Worm (Caenorhabditis elegans) whole organism, midembryonic: Measurements from ENCODE around the gene clec-70.

Experiments used
- T22C8.4 ChIP-seq: fragments of 200-800 bp; sonication (Bioruptor generic); IDR thresholded peaks from 2 replicates; pipeline ENCODE4 v1.3.6; 2022; ENCODE audit warnings: missing genetic modification characterization, missing compliant biosample characterization
- cog-1 ChIP-seq: sonication (generic microtip); optimal IDR thresholded peaks from 2 replicates; lab custom pipeline; 2016; ENCODE audit warnings: missing genetic modification characterization, missing compliant biosample characterization
- flt-1 ChIP-seq: fragments of 200-800 bp; sonication (Bioruptor generic); IDR thresholded peaks from 2 replicates; pipeline ENCODE4 v1.3.6; 2022; ENCODE audit warnings: missing genetic modification characterization, missing compliant biosample characterization
- klf-2 ChIP-seq: fragments of 200-800 bp; sonication (Bioruptor generic); conservative IDR thresholded peaks from 2 replicates; pipeline ENCODE4 v1.3.6; 2022; ENCODE audit warnings: missing genetic modification reagents, missing genetic modification characterization, missing compliant biosample characterization
- med-1 ChIP-seq: sonication (generic microtip); optimal IDR thresholded peaks from 2 replicates; lab custom pipeline; 2017; ENCODE audit warnings: missing genetic modification characterization, mild to moderate bottlenecking, missing compliant biosample characterization, antibody characterized with exemption, missing genetic modification reagents; ENCODE audit not compliant: insufficient read depth
- ref-1 ChIP-seq: fragments of 200-800 bp; sonication (Bioruptor generic); conservative IDR thresholded peaks from 2 replicates; pipeline ENCODE4 v1.3.6; 2022; ENCODE audit warnings: missing genetic modification reagents, missing genetic modification characterization, missing compliant biosample characterization
- tab-1 ChIP-seq: fragments of 200-800 bp; sonication (Bioruptor generic); IDR thresholded peaks from 2 replicates; pipeline ENCODE4 v1.3.6; 2022; ENCODE audit warnings: missing genetic modification characterization, missing compliant biosample characterization
- ztf-23 ChIP-seq: fragments of 200-800 bp; sonication (Bioruptor generic); IDR thresholded peaks from 2 replicates; pipeline ENCODE4 v1.3.6; 2022; ENCODE audit warnings: missing genetic modification reagents, missing genetic modification characterization, missing compliant biosample characterization
- ztf-29 ChIP-seq: fragments of 200-800 bp; sonication (Bioruptor generic); IDR thresholded peaks from 2 replicates; pipeline ENCODE4 v1.3.6; 2022; ENCODE audit warnings: missing genetic modification reagents, missing genetic modification characterization, missing compliant biosample characterization

The clec-70 gene

ce11 chrIV:3921898-3922297, 10.6 kb upstream of the clec-70 start, which contains the start of gene clec-67:
clec-67 (plus strand) TSS chrIV:3922165.
- TF ChIP-seq ztf-23 (GFP tag; lab: Robert Waterston, UW), result no peak
- TF ChIP-seq tab-1 (GFP tag; lab: Robert Waterston, UW), result no peak
- TF ChIP-seq klf-2 (GFP tag; lab: Robert Waterston, UW), result no peak
- no peak for TF ChIP-seq ztf-29 (GFP tag; lab: Robert Waterston, UW)
- TF ChIP-seq T22C8.4, result no peak
- no peak for TF ChIP-seq cog-1
- no peak for TF ChIP-seq med-1
- TF ChIP-seq ref-1 (GFP tag; lab: Robert Waterston, UW), result no peak
- no peak for TF ChIP-seq flt-1 (GFP tag; lab: Robert Waterston, UW)

- TF ChIP-seq flt-1 (GFP tag; lab: Robert Waterston, UW), result no peak
Observed at ce11 chrIV:3926117-3926516, 6.4 kb upstream of the clec-70 start, which contains the start of gene clec-68. clec-68 (plus strand) TSS chrIV:3926417.

- TF ChIP-seq med-1 (no peak), klf-2 (GFP tag; lab: Robert Waterston, UW) (no peak), cog-1 (no peak), ztf-29 (GFP tag; lab: Robert Waterston, UW) (no peak), T22C8.4 (no peak), ztf-23 (GFP tag; lab: Robert Waterston, UW) (no peak)
Observed at ce11 chrIV:3937097-3937496, 4.6 kb downstream of the clec-70 start, which contains the start of gene clec-71. clec-71 (plus strand) TSS chrIV:3937458.

- TF ChIP-seq ref-1 (GFP tag; lab: Robert Waterston, UW), result no peak
- no peak for TF ChIP-seq cog-1
- no peak for TF ChIP-seq tab-1 (GFP tag; lab: Robert Waterston, UW)
- no peak for TF ChIP-seq ztf-29 (GFP tag; lab: Robert Waterston, UW)
- no peak for TF ChIP-seq med-1
- no peak for TF ChIP-seq T22C8.4
- no peak for TF ChIP-seq flt-1 (GFP tag; lab: Robert Waterston, UW)
- no peak for TF ChIP-seq ztf-23 (GFP tag; lab: Robert Waterston, UW)
- TF ChIP-seq klf-2 (GFP tag; lab: Robert Waterston, UW), result no peak
Observed at ce11 chrIV:3941658-3942328, 9.3 kb downstream of the clec-70 start, which contains the start of gene clec-174. clec-174 (minus strand) TSS chrIV:3941708.

DNA sequence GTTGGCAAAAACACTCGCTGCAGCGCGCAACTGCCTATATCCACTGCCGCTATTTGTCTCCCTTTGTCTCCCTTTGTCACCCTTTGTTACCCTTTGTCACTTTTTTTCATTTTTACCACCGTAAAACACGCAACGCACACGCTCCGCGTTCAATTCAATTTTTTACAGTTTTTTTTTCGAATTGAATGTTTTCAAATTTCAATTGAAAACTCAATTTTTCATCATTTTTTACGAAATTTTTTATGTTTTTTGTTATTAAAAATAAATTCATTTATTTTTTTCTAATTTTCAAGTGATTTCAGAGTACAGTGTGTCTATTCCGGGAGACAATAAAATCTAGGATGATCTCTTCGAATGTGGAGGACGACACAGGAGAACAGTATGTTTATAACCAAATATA, 10.5 kb downstream of the clec-70 start, which contains the start of gene Y46C8AL.11:
TSS of gene Y46C8AL.11 (plus strand) at position 301 of the 400 bp plus-strand sequence.
- no peak for TF ChIP-seq cog-1
- no peak for TF ChIP-seq ref-1 (GFP tag; lab: Robert Waterston, UW)
- no peak for TF ChIP-seq ztf-23 (GFP tag; lab: Robert Waterston, UW)
- TF ChIP-seq T22C8.4, result no peak
- TF ChIP-seq tab-1 (GFP tag; lab: Robert Waterston, UW), result no peak
- no peak for TF ChIP-seq klf-2 (GFP tag; lab: Robert Waterston, UW)
- TF ChIP-seq flt-1 (GFP tag; lab: Robert Waterston, UW), result no peak
- TF ChIP-seq med-1, result no peak
- no peak for TF ChIP-seq ztf-29 (GFP tag; lab: Robert Waterston, UW)

ce11 chrIV:3944459-3944858, 12.0 kb downstream of the clec-70 start, which contains the start of gene clec-72:
clec-72 (plus strand) TSS chrIV:3944816.
- TF ChIP-seq med-1, result no peak
- no peak for TF ChIP-seq ztf-23 (GFP tag; lab: Robert Waterston, UW)
- no peak for TF ChIP-seq T22C8.4
- no peak for TF ChIP-seq flt-1 (GFP tag; lab: Robert Waterston, UW)
- no peak for TF ChIP-seq klf-2 (GFP tag; lab: Robert Waterston, UW)
- no peak for TF ChIP-seq cog-1
- TF ChIP-seq tab-1 (GFP tag; lab: Robert Waterston, UW), result no peak
- no peak for TF ChIP-seq ref-1 (GFP tag; lab: Robert Waterston, UW)
- no peak for TF ChIP-seq ztf-29 (GFP tag; lab: Robert Waterston, UW)

DNA sequence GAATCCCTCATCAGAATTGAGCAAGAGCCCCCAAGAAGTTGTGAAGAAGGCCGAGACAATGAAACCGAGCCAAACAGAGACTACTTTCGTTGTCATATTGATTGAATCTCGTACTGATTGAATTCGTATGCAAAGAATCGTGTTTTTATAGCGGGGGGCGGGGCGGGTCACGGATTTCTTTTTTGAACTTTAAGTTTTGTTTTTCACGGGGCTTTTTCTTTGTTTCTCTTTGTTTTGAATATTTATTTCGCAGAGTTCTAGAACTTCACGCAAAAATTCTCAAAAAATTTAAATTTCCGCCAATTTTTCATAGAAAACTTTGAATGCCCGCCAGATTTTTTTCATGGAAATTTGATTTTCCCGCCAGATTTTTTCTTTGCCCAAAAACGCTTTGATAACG, 23.6 kb downstream of the clec-70 start, which contains the start of gene clec-73:
TSS of gene clec-73 (minus strand) at position 101 of the 400 bp plus-strand sequence.
- no peak for TF ChIP-seq ztf-23 (GFP tag; lab: Robert Waterston, UW)
- no peak for TF ChIP-seq ref-1 (GFP tag; lab: Robert Waterston, UW)
- no peak for TF ChIP-seq ztf-29 (GFP tag; lab: Robert Waterston, UW)
- no peak for TF ChIP-seq klf-2 (GFP tag; lab: Robert Waterston, UW)
- no peak for TF ChIP-seq T22C8.4
- TF ChIP-seq tab-1 (GFP tag; lab: Robert Waterston, UW), result no peak
- TF ChIP-seq med-1, result no peak

DNA sequence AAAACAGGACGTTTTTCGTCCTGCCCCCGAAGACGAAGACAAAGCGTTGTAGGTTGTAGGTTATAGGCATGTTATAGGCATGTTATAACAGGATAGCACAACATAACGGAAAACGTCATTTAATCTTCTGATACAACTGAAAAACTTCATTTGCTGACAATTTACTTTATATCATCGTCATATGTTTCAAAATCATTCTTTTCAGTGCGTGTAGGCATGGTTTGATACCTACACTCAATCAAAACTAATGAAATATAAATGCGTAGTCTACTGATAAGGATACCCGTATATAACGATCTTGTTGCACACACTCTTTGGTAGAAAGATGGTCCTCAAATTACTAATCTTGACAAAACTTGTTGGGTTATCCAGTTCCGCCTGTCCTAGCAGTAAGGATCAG, 24.2 kb downstream of the clec-70 start, which contains the start of gene clec-74:
TSS of gene clec-74 (plus strand) at position 301 of the 400 bp plus-strand sequence.
- TF ChIP-seq ref-1 (GFP tag; lab: Robert Waterston, UW) (no peak), klf-2 (GFP tag; lab: Robert Waterston, UW) (no peak), T22C8.4 (no peak), cog-1 (no peak), med-1 (no peak), flt-1 (GFP tag; lab: Robert Waterston, UW) (no peak), tab-1 (GFP tag; lab: Robert Waterston, UW) (no peak), ztf-29 (GFP tag; lab: Robert Waterston, UW) (no peak), ztf-23 (GFP tag; lab: Robert Waterston, UW) (no peak)

DNA sequence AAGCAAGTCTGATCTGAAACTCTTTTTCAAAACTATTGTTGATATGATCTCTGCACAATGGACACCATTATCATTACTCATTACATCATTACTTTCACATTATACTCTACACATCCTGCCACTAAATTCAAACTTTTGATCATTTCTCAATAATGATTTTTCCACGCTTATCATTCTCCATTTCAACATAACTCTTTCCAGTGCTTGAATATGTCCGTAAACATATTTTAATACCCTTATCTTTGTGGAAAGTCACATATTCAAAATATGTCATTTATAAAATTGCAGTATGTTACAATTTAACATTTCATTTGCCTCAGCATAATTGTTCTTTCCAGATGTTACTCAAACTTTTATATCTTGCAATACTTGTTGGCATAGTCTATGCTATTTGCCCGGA, 27.9 kb downstream of the clec-70 start, which contains the start of gene clec-75:
TSS of gene clec-75 (plus strand) at position 339 of the 400 bp plus-strand sequence.
- TF ChIP-seq ztf-29 (GFP tag; lab: Robert Waterston, UW) (no peak), cog-1 (no peak), med-1 (no peak), ztf-23 (GFP tag; lab: Robert Waterston, UW) (no peak)

DNA sequence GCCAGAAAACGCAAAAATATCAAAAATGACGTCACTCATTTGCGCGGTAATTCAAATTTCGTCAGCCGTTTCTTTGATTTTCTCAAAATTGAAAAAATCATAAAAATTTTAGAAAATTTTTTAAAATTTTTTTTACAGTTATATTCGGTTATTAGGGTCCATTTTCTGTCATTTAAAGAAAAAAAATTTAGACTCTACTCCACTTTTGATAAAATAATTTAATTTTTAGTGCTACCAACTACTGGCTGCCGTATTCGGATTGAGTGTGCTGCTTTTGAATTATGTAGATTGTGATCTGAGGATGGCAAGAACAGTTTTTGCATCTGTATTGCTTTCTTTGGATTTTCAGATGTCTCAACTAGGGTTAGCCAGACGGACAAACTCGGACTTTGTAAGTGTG, 30.1 kb downstream of the clec-70 start, which contains the start of gene Y46C8AM.1:
TSS of gene Y46C8AM.1 (plus strand) at position 301 of the 400 bp plus-strand sequence.
- TF ChIP-seq ztf-23 (GFP tag; lab: Robert Waterston, UW) (no peak), med-1 (no peak), cog-1 (no peak), klf-2 (GFP tag; lab: Robert Waterston, UW) (no peak), flt-1 (GFP tag; lab: Robert Waterston, UW) (no peak), tab-1 (GFP tag; lab: Robert Waterston, UW) (no peak), ref-1 (GFP tag; lab: Robert Waterston, UW) (no peak), T22C8.4 (no peak), ztf-29 (GFP tag; lab: Robert Waterston, UW) (no peak)
